Worm (Caenorhabditis elegans) whole organism, early embryonic: Measurements from ENCODE around the gene clec-226.

Source experiments
- ama-1 ChIP-seq: fragments of 150-350 bp; optimal IDR thresholded peaks from 2 replicates; lab custom pipeline; 2014
- flt-1 ChIP-seq: fragments of 200-800 bp; sonication (Bioruptor generic); IDR thresholded peaks from 2 replicates; pipeline ENCODE4 v1.3.6; 2022; ENCODE audit warnings: missing genetic modification characterization, missing compliant biosample characterization
- hmbx-1 ChIP-seq: sonication (generic microtip); optimal IDR thresholded peaks from 2 replicates; lab custom pipeline; 2016; ENCODE audit warnings: mild to moderate bottlenecking, missing genetic modification characterization, missing compliant biosample characterization
- pes-1 ChIP-seq: fragments of 200-800 bp; sonication (Bioruptor generic); IDR thresholded peaks from 2 replicates; pipeline ENCODE4 v1.3.6; 2022; ENCODE audit warnings: missing genetic modification reagents, missing genetic modification characterization, missing compliant biosample characterization
- scrt-1 ChIP-seq: fragments of 200-800 bp; sonication (Bioruptor generic); IDR thresholded peaks from 2 replicates; pipeline ENCODE4 v1.3.6; 2022; ENCODE audit warnings: missing genetic modification characterization, missing compliant biosample characterization
- tbx-11 ChIP-seq: fragments of 200-800 bp; sonication (Bioruptor generic); IDR thresholded peaks from 2 replicates; pipeline ENCODE4 v1.3.6; 2022; ENCODE audit warnings: missing genetic modification characterization, missing compliant biosample characterization
- tbx-37 ChIP-seq: fragments of 200-800 bp; sonication (Bioruptor generic); conservative IDR thresholded peaks from 2 replicates; pipeline ENCODE4 v1.3.6; 2022; ENCODE audit warnings: missing genetic modification reagents, missing genetic modification characterization, missing compliant biosample characterization

DNA sequence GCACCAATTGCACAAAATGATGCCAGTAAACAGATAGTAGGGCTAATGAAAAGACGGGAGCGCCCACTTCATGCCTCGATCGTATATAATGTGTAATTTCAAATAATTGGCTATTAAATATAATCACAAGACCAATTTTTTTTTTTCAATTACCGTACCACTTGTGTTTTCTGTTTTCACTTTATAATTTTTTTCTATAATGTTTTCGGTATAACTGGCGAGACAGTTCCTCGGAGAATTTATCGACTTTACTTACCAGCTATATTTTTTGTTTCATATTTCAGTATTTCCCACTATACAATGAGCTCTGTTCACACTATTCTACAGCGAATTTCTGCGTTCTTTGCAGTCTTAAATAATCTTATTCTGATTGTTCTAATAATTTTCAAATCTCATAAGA lies 30.6 kb upstream of the clec-226 start, which contains the start of gene str-252:
- TF ChIP-seq ama-1 (lab: Kevin White, UChicago) (no peak), hmbx-1 (no peak), tbx-37 (no peak), tbx-11 (GFP tag; lab: Robert Waterston, UW) (no peak), pes-1 (GFP tag; lab: Robert Waterston, UW) (no peak), scrt-1 (GFP tag; lab: Robert Waterston, UW) (no peak), flt-1 (GFP tag; lab: Robert Waterston, UW) (no peak)
